Worm (Caenorhabditis elegans) whole organism, young adult: Measurements from ENCODE around the gene F42F12.4.

ENCODE experiments used
- B0019.2 ChIP-seq: fragments of 200-800 bp; sonication (Bioruptor generic); conservative IDR thresholded peaks from 2 replicates; pipeline ENCODE4 v1.3.6; 2022; ENCODE audit warnings: missing genetic modification reagents, missing genetic modification characterization, missing compliant biosample characterization
- D2030.7 ChIP-seq: fragments of 200-800 bp; sonication (Bioruptor generic); IDR thresholded peaks from 2 replicates; pipeline ENCODE4 v1.3.6; 2022; ENCODE audit warnings: missing genetic modification reagents, missing genetic modification characterization, missing compliant biosample characterization
- F22D6.2 ChIP-seq: sonication (generic microtip); optimal IDR thresholded peaks from 2 replicates; lab custom pipeline; 2016; ENCODE audit warnings: mild to moderate bottlenecking, missing genetic modification characterization, missing compliant biosample characterization
- F57A8.1 ChIP-seq: fragments of 200-800 bp; sonication (Bioruptor generic); optimal IDR thresholded peaks from 2 replicates; lab custom pipeline; 2018; ENCODE audit warnings: mild to moderate bottlenecking, missing genetic modification characterization, moderate library complexity, missing compliant biosample characterization
- K11D2.4 ChIP-seq: fragments of 200-800 bp; sonication (Bioruptor generic); IDR thresholded peaks from 2 replicates; pipeline ENCODE4 v1.3.6; 2022; ENCODE audit warnings: missing genetic modification reagents, missing genetic modification characterization, missing compliant biosample characterization
- T07F8.4 ChIP-seq: sonication (generic microtip); optimal IDR thresholded peaks from 2 replicates; lab custom pipeline; 2016; ENCODE audit warnings: mild to moderate bottlenecking, missing genetic modification characterization, moderate library complexity, missing compliant biosample characterization
- T26A5.8 ChIP-seq: sonication (generic microtip); optimal IDR thresholded peaks from 2 replicates; lab custom pipeline; 2016; ENCODE audit warnings: missing genetic modification characterization, missing compliant biosample characterization
- Y53F4B.3 ChIP-seq: fragments of 200-800 bp; sonication (Bioruptor generic); IDR thresholded peaks from 2 replicates; pipeline ENCODE4 v1.3.6; 2022; ENCODE audit warnings: missing genetic modification reagents, missing genetic modification characterization, missing compliant biosample characterization
- Y79H2A.3 ChIP-seq: fragments of 200-800 bp; sonication (Bioruptor generic); conservative IDR thresholded peaks from 2 replicates; pipeline ENCODE4 v1.3.6; 2022; ENCODE audit warnings: missing genetic modification reagents, missing genetic modification characterization, missing compliant biosample characterization
- ZK185.1 ChIP-seq: sonication (generic microtip); optimal IDR thresholded peaks from 2 replicates; lab custom pipeline; 2016; ENCODE audit warnings: mild to moderate bottlenecking, missing genetic modification characterization, missing compliant biosample characterization; ENCODE audit not compliant: poor library complexity, severe bottlenecking
- aptf-2 ChIP-seq: fragments of 200-800 bp; sonication (Bioruptor generic); conservative IDR thresholded peaks from 2 replicates; pipeline ENCODE4 v1.3.6; 2022; ENCODE audit warnings: missing genetic modification reagents, missing genetic modification characterization, missing compliant biosample characterization
- atf-7 ChIP-seq: sonication (generic microtip); optimal IDR thresholded peaks from 2 replicates; lab custom pipeline; 2017; ENCODE audit warnings: mild to moderate bottlenecking, missing genetic modification characterization, missing compliant biosample characterization
- attf-3 ChIP-seq: fragments of 200-800 bp; sonication (Bioruptor generic); conservative IDR thresholded peaks from 2 replicates; pipeline ENCODE4 v1.3.6; 2022; ENCODE audit warnings: missing genetic modification reagents, missing genetic modification characterization, missing compliant biosample characterization
- attf-5 ChIP-seq: fragments of 200-800 bp; sonication (Bioruptor generic); optimal IDR thresholded peaks from 2 replicates; lab custom pipeline; 2018; ENCODE audit warnings: mild to moderate bottlenecking, missing genetic modification characterization, missing compliant biosample characterization
- ccch-3 ChIP-seq: fragments of 200-800 bp; sonication (Bioruptor generic); optimal IDR thresholded peaks from 2 replicates; lab custom pipeline; 2018; ENCODE audit warnings: mild to moderate bottlenecking, missing genetic modification characterization, missing compliant biosample characterization
- ceh-100 ChIP-seq: fragments of 200-800 bp; sonication (Bioruptor generic); IDR thresholded peaks from 2 replicates; pipeline ENCODE4 v1.3.6; 2022; ENCODE audit warnings: missing genetic modification reagents, missing genetic modification characterization, missing compliant biosample characterization
- ceh-40 ChIP-seq: fragments of 200-800 bp; sonication (Bioruptor generic); IDR thresholded peaks from 2 replicates; pipeline ENCODE4 v1.3.6; 2022; ENCODE audit warnings: missing genetic modification characterization, missing compliant biosample characterization
- dpff-1 ChIP-seq: sonication (generic microtip); optimal IDR thresholded peaks from 2 replicates; lab custom pipeline; 2017; ENCODE audit warnings: mild to moderate bottlenecking, missing genetic modification characterization, missing compliant biosample characterization
- efl-1 ChIP-seq: fragments of 150-350 bp; optimal IDR thresholded peaks from 2 replicates; lab custom pipeline; 2014; ENCODE audit warnings: missing biosample characterization, missing genetic modification reagents, missing genetic modification characterization
- egrh-3 ChIP-seq: fragments of 200-800 bp; sonication (Bioruptor generic); IDR thresholded peaks from 2 replicates; pipeline ENCODE4 v1.3.6; 2022; ENCODE audit warnings: missing genetic modification reagents, missing genetic modification characterization, missing compliant biosample characterization
- ekl-4 ChIP-seq: fragments of 200-800 bp; sonication (Bioruptor generic); IDR thresholded peaks from 2 replicates; pipeline ENCODE4 v1.3.6; 2022; ENCODE audit warnings: missing genetic modification reagents, missing genetic modification characterization, missing compliant biosample characterization
- fkh-3 ChIP-seq: sonication (generic microtip); optimal IDR thresholded peaks from 2 replicates; lab custom pipeline; 2016; ENCODE audit warnings: mild to moderate bottlenecking, missing genetic modification characterization, missing compliant biosample characterization
- hlh-12 ChIP-seq: sonication (generic microtip); optimal IDR thresholded peaks from 2 replicates; lab custom pipeline; 2016; ENCODE audit warnings: missing genetic modification characterization, missing compliant biosample characterization
- hmg-1.2 ChIP-seq: fragments of 200-800 bp; sonication (Bioruptor generic); IDR thresholded peaks from 2 replicates; pipeline ENCODE4 v1.3.6; 2022; ENCODE audit warnings: missing genetic modification reagents, missing genetic modification characterization, missing compliant biosample characterization
- lsl-1 ChIP-seq: fragments of 200-800 bp; sonication (Bioruptor generic); optimal IDR thresholded peaks from 2 replicates; lab custom pipeline; 2018; ENCODE audit warnings: mild to moderate bottlenecking, missing genetic modification characterization, moderate library complexity, missing compliant biosample characterization
- madf-6 ChIP-seq: fragments of 200-800 bp; sonication (Bioruptor generic); IDR thresholded peaks from 2 replicates; pipeline ENCODE4 v1.3.6; 2022; ENCODE audit warnings: missing genetic modification reagents, missing genetic modification characterization, missing compliant biosample characterization
- mel-28 ChIP-seq: sonication (generic microtip); optimal IDR thresholded peaks from 2 replicates; lab custom pipeline; 2016; ENCODE audit warnings: borderline replicate concordance, mild to moderate bottlenecking, missing genetic modification characterization, missing compliant biosample characterization
- nfya-1 ChIP-seq: sonication (generic microtip); optimal IDR thresholded peaks from 2 replicates; lab custom pipeline; 2017; ENCODE audit warnings: antibody characterized with exemption, missing compliant biosample characterization, missing genetic modification characterization, borderline replicate concordance; ENCODE audit not compliant: insufficient read depth
- nfya-2 ChIP-seq: fragments of 200-800 bp; sonication (Bioruptor generic); IDR thresholded peaks from 2 replicates; pipeline ENCODE4 v1.3.6; 2022; ENCODE audit warnings: missing genetic modification reagents, missing genetic modification characterization, missing compliant biosample characterization
- nhr-120 ChIP-seq: fragments of 200-800 bp; sonication (Bioruptor generic); IDR thresholded peaks from 2 replicates; pipeline ENCODE4 v1.3.6; 2022; ENCODE audit warnings: missing genetic modification characterization, missing compliant biosample characterization
- rec-8 ChIP-seq, 2 experiments: sonication (generic microtip); optimal IDR thresholded peaks; 2 replicates each; lab custom pipeline; 2016; ENCODE audit warnings: mild to moderate bottlenecking in 2 of 2, missing genetic modification characterization in 2 of 2, missing genetic modification reagents in 2 of 2, missing genotype in 2 of 2, missing biosample characterization in 1 of 2, missing compliant biosample characterization in 1 of 2, moderate library complexity in 1 of 2
- repo-1 ChIP-seq: sonication (generic microtip); optimal IDR thresholded peaks from 2 replicates; lab custom pipeline; 2017; ENCODE audit warnings: mild to moderate bottlenecking, missing genetic modification characterization, missing compliant biosample characterization
- sdz-38 ChIP-seq: sonication (generic microtip); optimal IDR thresholded peaks from 2 replicates; lab custom pipeline; 2016; ENCODE audit warnings: missing genotype, missing genetic modification characterization, missing compliant biosample characterization
- snpc-3.4 ChIP-seq: sonication (generic microtip); optimal IDR thresholded peaks from 2 replicates; lab custom pipeline; 2017; ENCODE audit warnings: missing genetic modification characterization, mild to moderate bottlenecking, missing compliant biosample characterization, antibody characterized with exemption, moderate library complexity, missing genotype, missing genetic modification reagents
- somi-1 ChIP-seq: fragments of 200-800 bp; sonication (Bioruptor generic); optimal IDR thresholded peaks from 2 replicates; lab custom pipeline; 2018; ENCODE audit warnings: mild to moderate bottlenecking, missing genetic modification characterization, missing compliant biosample characterization
- tbx-9 ChIP-seq: sonication (generic microtip); optimal IDR thresholded peaks from 2 replicates; lab custom pipeline; 2016; ENCODE audit warnings: borderline replicate concordance, missing genetic modification characterization, inconsistent platforms, missing compliant biosample characterization
- tlf-1 ChIP-seq: fragments of 200-800 bp; sonication (Bioruptor generic); optimal IDR thresholded peaks from 2 replicates; lab custom pipeline; 2018; ENCODE audit warnings: mild to moderate bottlenecking, missing genetic modification characterization, missing compliant biosample characterization
- unc-62 ChIP-seq: fragments of 150-350 bp; optimal IDR thresholded peaks from 2 replicates; lab custom pipeline; 2014; ENCODE audit warnings: missing biosample characterization, missing genetic modification reagents, missing genetic modification characterization
- xnd-1 ChIP-seq: sonication (generic microtip); optimal IDR thresholded peaks from 2 replicates; lab custom pipeline; 2016; ENCODE audit warnings: missing genotype, missing genetic modification reagents, missing genetic modification characterization, missing compliant biosample characterization
- zfh-2 ChIP-seq: fragments of 200-800 bp; sonication (Bioruptor generic); conservative IDR thresholded peaks from 2 replicates; pipeline ENCODE4 v1.3.6; 2022; ENCODE audit warnings: missing genetic modification reagents, missing genetic modification characterization, missing compliant biosample characterization
- ztf-18 ChIP-seq: sonication (generic microtip); optimal IDR thresholded peaks from 2 replicates; lab custom pipeline; 2016; ENCODE audit warnings: missing genotype, mild to moderate bottlenecking, missing genetic modification characterization, missing compliant biosample characterization
- ztf-22 ChIP-seq: fragments of 200-800 bp; sonication (Bioruptor generic); optimal IDR thresholded peaks from 2 replicates; lab custom pipeline; 2018; ENCODE audit warnings: mild to moderate bottlenecking, missing genetic modification characterization, moderate library complexity, missing compliant biosample characterization
- ztf-26 ChIP-seq: sonication (generic microtip); optimal IDR thresholded peaks from 2 replicates; lab custom pipeline; 2017; ENCODE audit warnings: missing genetic modification characterization, missing compliant biosample characterization
- ztf-28 ChIP-seq: fragments of 200-800 bp; sonication (Bioruptor generic); IDR thresholded peaks from 2 replicates; pipeline ENCODE4 v1.3.6; 2022; ENCODE audit warnings: missing genetic modification reagents, missing genetic modification characterization, missing compliant biosample characterization

The F42F12.4 gene

ce11 chrX:12347822-12348221 lies 4.9 kb downstream of the F42F12.4 start (continued):
- TF ChIP-seq hmg-1.2 (peak; percentile 69), nfya-2 (GFP tag; lab: Robert Waterston, UW) (no peak), efl-1 (GFP tag; lab: Kevin White, UChicago) (peak; percentile 7), hlh-12 (tag; lab: Kevin White, UChicago) (no peak), sdz-38 (peak; percentile 26), nhr-120 (no peak), attf-3 (0 out of 2 replicates have a peak, but pooled peaks have one; percentile 16), ZK185.1 (tag; lab: Kevin White, UChicago) (peak; percentile 71), dpff-1 (tag; lab: Kevin White, UChicago) (no peak), F57A8.1 (no peak), lsl-1 (GFP tag; lab: Kevin White, UChicago) (no peak), K11D2.4 (no peak), rec-8 (tag; optimal IDR thresholded peaks at IDR 0.05; lab: Kevin White, UChicago) (peak; percentile 35 to 69), T26A5.8 (tag; lab: Kevin White, UChicago) (no peak), ztf-26 (tag; lab: Kevin White, UChicago) (peak; percentile 52), zfh-2 (GFP tag; lab: Robert Waterston, UW) (no peak), xnd-1 (tag; lab: Kevin White, UChicago) (no peak), fkh-3 (tag; lab: Kevin White, UChicago) (peak; percentile 60), repo-1 (tag; lab: Kevin White, UChicago) (peak; percentile 16), ceh-100 (no peak), Y53F4B.3 (GFP tag; lab: Robert Waterston, UW) (0 out of 2 replicates have a peak, but pooled peaks have one; percentile 27), ztf-22 (GFP tag; lab: Kevin White, UChicago) (peak; percentile 15)
- TF ChIP-seq, all 124 proteins: peak for 59

ce11 chrX:12346729-12347128 lies 6.0 kb downstream of the F42F12.4 start, which contains the start of gene F42F12.11:
TSS of gene F42F12.11 (plus strand) at chrX:12347029.
- TF ChIP-seq T07F8.4 (tag; lab: Kevin White, UChicago) (no peak), ztf-28 (no peak), madf-6 (GFP tag; lab: Robert Waterston, UW) (no peak), F57A8.1 (no peak), nfya-1 (tag; lab: Kevin White, UChicago) (no peak), ekl-4 (GFP tag; lab: Robert Waterston, UW) (no peak), tlf-1 (GFP tag; lab: Kevin White, UChicago) (no peak), ccch-3 (GFP tag; lab: Kevin White, UChicago) (no peak), ceh-40 (GFP tag; lab: Robert Waterston, UW) (no peak), B0019.2 (GFP tag; lab: Robert Waterston, UW) (no peak), mel-28 (tag; lab: Kevin White, UChicago) (no peak), unc-62 (GFP tag; lab: Kevin White, UChicago) (no peak), F22D6.2 (tag; lab: Kevin White, UChicago) (no peak), T26A5.8 (tag; lab: Kevin White, UChicago) (no peak), Y53F4B.3 (GFP tag; lab: Robert Waterston, UW) (no peak)

ce11 chrX:12343279-12343678 lies 9.5 kb downstream of the F42F12.4 start, which contains the start of the genes nspc-9 and nspc-10:
TSS of gene nspc-9 (minus strand) at chrX:12343379.
TSS of gene nspc-10 (plus strand) at chrX:12343609.
- TF ChIP-seq D2030.7 (GFP tag; lab: Robert Waterston, UW) (no peak), egrh-3 (GFP tag; lab: Robert Waterston, UW) (no peak), repo-1 (tag; lab: Kevin White, UChicago) (no peak), tbx-9 (tag; lab: Kevin White, UChicago) (no peak), F57A8.1 (no peak), efl-1 (GFP tag; lab: Kevin White, UChicago) (no peak), attf-5 (no peak), nfya-1 (tag; lab: Kevin White, UChicago) (no peak), aptf-2 (GFP tag; lab: Robert Waterston, UW) (no peak), Y79H2A.3 (GFP tag; lab: Robert Waterston, UW) (no peak), snpc-3.4 (tag; lab: Kevin White, UChicago) (no peak), dpff-1 (tag; lab: Kevin White, UChicago) (no peak), atf-7 (tag; lab: Kevin White, UChicago) (no peak), somi-1 (GFP tag; lab: Kevin White, UChicago) (no peak), ztf-18 (tag; lab: Kevin White, UChicago) (no peak)
